Worm (Caenorhabditis elegans) whole organism, L2 larva: Measurements from ENCODE around the gene F35D2.2.

Experiments
- ceh-82 ChIP-seq: fragments of 150-350 bp; optimal IDR thresholded peaks from 2 replicates; lab custom pipeline; 2014; ENCODE audit warnings: missing biosample characterization, missing genetic modification characterization
- nhr-129 ChIP-seq: fragments of 150-350 bp; optimal IDR thresholded peaks from 2 replicates; lab custom pipeline; 2014; ENCODE audit warnings: missing biosample characterization, missing genetic modification characterization
- unc-39 ChIP-seq: fragments of 150-350 bp; optimal IDR thresholded peaks from 2 replicates; lab custom pipeline; 2014; ENCODE audit warnings: missing biosample characterization, missing genetic modification characterization
- zag-1 ChIP-seq: fragments of 150-350 bp; optimal IDR thresholded peaks from 2 replicates; lab custom pipeline; 2014; ENCODE audit warnings: missing biosample characterization, missing genetic modification characterization

- TF ChIP-seq nhr-129 (tag; lab: Kevin White, UChicago), result no peak
- no peak for TF ChIP-seq unc-39 (tag; lab: Kevin White, UChicago)
- TF ChIP-seq ceh-82, result no peak
- no peak for TF ChIP-seq zag-1
These were observed 27.0 kb upstream of the F35D2.2 start for ce11 chrII:7547269-7547668.
